Worm (Caenorhabditis elegans) whole organism, L2 larva: ENCODE results near the gene rpc-2.

Source experiments
- C34F6.9 ChIP-seq: fragments of 150-350 bp; optimal IDR thresholded peaks from 2 replicates; lab custom pipeline; 2014; ENCODE audit warnings: missing biosample characterization, missing genetic modification characterization
- F13H6.1 ChIP-seq: sonication (generic microtip); optimal IDR thresholded peaks from 2 replicates; lab custom pipeline; 2016; ENCODE audit warnings: missing genetic modification characterization, missing compliant biosample characterization
- R02D3.7 ChIP-seq: fragments of 150-350 bp; optimal IDR thresholded peaks from 2 replicates; lab custom pipeline; 2014; ENCODE audit warnings: missing biosample characterization, missing genetic modification characterization
- ama-1 ChIP-seq: fragments of 150-350 bp; optimal IDR thresholded peaks from 2 replicates; lab custom pipeline; 2018; ENCODE audit warnings: inconsistent platforms
- blmp-1 ChIP-seq: sonication (generic microtip); optimal IDR thresholded peaks from 2 replicates; lab custom pipeline; 2017; ENCODE audit warnings: missing genetic modification characterization, mild to moderate bottlenecking, missing compliant biosample characterization, antibody characterized with exemption, moderate library complexity; ENCODE audit not compliant: insufficient read depth
- ceh-16 ChIP-seq: fragments of 150-350 bp; optimal IDR thresholded peaks from 2 replicates; lab custom pipeline; 2014; ENCODE audit warnings: missing biosample characterization, missing genetic modification characterization
- ceh-82 ChIP-seq: fragments of 150-350 bp; optimal IDR thresholded peaks from 2 replicates; lab custom pipeline; 2014; ENCODE audit warnings: missing biosample characterization, missing genetic modification characterization
- dmd-4 ChIP-seq: sonication (generic microtip); optimal IDR thresholded peaks from 2 replicates; lab custom pipeline; 2017; ENCODE audit warnings: missing biosample characterization, missing genetic modification characterization
- egl-27 ChIP-seq: sonication (generic microtip); optimal IDR thresholded peaks from 3 replicates; lab custom pipeline; 2017; ENCODE audit warnings: missing biosample characterization, missing genetic modification reagents, missing genetic modification characterization
- elt-1 ChIP-seq: fragments of 150-350 bp; optimal IDR thresholded peaks from 2 replicates; lab custom pipeline; 2014; ENCODE audit warnings: missing biosample characterization, missing genetic modification characterization
- elt-3 ChIP-seq: sonication (generic microtip); optimal IDR thresholded peaks from 2 replicates; lab custom pipeline; 2017; ENCODE audit warnings: missing biosample characterization, missing genetic modification characterization
- fos-1 ChIP-seq: fragments of 150-350 bp; optimal IDR thresholded peaks from 2 replicates; lab custom pipeline; 2014; ENCODE audit warnings: missing biosample characterization, missing genetic modification characterization
- gmeb-1 ChIP-seq: fragments of 150-350 bp; optimal IDR thresholded peaks from 2 replicates; lab custom pipeline; 2014; ENCODE audit warnings: missing biosample characterization, missing genetic modification characterization
- lin-11 ChIP-seq: fragments of 150-350 bp; sonication (generic microtip); optimal IDR thresholded peaks from 2 replicates; lab custom pipeline; 2014; ENCODE audit warnings: missing biosample characterization, missing genetic modification characterization, inconsistent platforms, mixed read lengths
- lin-13 ChIP-seq: fragments of 150-350 bp; optimal IDR thresholded peaks from 2 replicates; lab custom pipeline; 2014; ENCODE audit warnings: missing biosample characterization, missing genetic modification reagents, missing genetic modification characterization
- lin-39 ChIP-seq: fragments of 150-350 bp; optimal IDR thresholded peaks from 2 replicates; lab custom pipeline; 2014; ENCODE audit warnings: missing biosample characterization, missing genetic modification reagents, missing genetic modification characterization
- lsy-2 ChIP-seq, 2 experiments: fragments of 150-350 bp in 1 of 2; sonication (generic microtip) in 1 of 2; optimal IDR thresholded peaks; 2 replicates each; lab custom pipeline; 2014 to 2017; ENCODE audit warnings: missing biosample characterization in 2 of 2, missing genetic modification characterization in 2 of 2
- mab-5 ChIP-seq: fragments of 150-350 bp; optimal IDR thresholded peaks from 2 replicates; lab custom pipeline; 2014; ENCODE audit warnings: missing biosample characterization, missing genetic modification characterization
- mbf-1 ChIP-seq: sonication (generic microtip); optimal IDR thresholded peaks from 2 replicates; lab custom pipeline; 2017; ENCODE audit warnings: missing biosample characterization, missing genetic modification characterization
- nhr-11 ChIP-seq: fragments of 150-350 bp; optimal IDR thresholded peaks from 2 replicates; lab custom pipeline; 2014; ENCODE audit warnings: missing biosample characterization, missing genetic modification characterization
- nhr-129 ChIP-seq: fragments of 150-350 bp; optimal IDR thresholded peaks from 2 replicates; lab custom pipeline; 2014; ENCODE audit warnings: missing biosample characterization, missing genetic modification characterization
- nhr-21 ChIP-seq: fragments of 150-350 bp; optimal IDR thresholded peaks from 2 replicates; lab custom pipeline; 2014; ENCODE audit warnings: missing biosample characterization, missing genetic modification characterization
- nhr-23 ChIP-seq: fragments of 150-350 bp; optimal IDR thresholded peaks from 2 replicates; lab custom pipeline; 2014; ENCODE audit warnings: missing biosample characterization, missing genetic modification reagents, missing genetic modification characterization
- nhr-237 ChIP-seq: fragments of 150-350 bp; optimal IDR thresholded peaks from 2 replicates; lab custom pipeline; 2014; ENCODE audit warnings: missing biosample characterization, missing genetic modification characterization
- nhr-25 ChIP-seq: fragments of 150-350 bp; sonication (generic microtip); optimal IDR thresholded peaks from 3 replicates; lab custom pipeline; 2014; ENCODE audit warnings: missing biosample characterization, missing genetic modification characterization
- nhr-6 ChIP-seq: fragments of 150-350 bp; optimal IDR thresholded peaks from 2 replicates; lab custom pipeline; 2014; ENCODE audit warnings: missing biosample characterization, missing genetic modification characterization
- skn-1 ChIP-seq: sonication (generic microtip); optimal IDR thresholded peaks from 2 replicates; lab custom pipeline; 2017; ENCODE audit warnings: missing biosample characterization, missing genetic modification characterization
- sma-9 ChIP-seq, 2 experiments: fragments of 150-350 bp in 1 of 2; sonication (generic microtip) in 1 of 2; optimal IDR thresholded peaks; 2 replicates each; lab custom pipeline; 2014 to 2016; ENCODE audit warnings: missing genetic modification characterization in 2 of 2, mild to moderate bottlenecking in 1 of 2, missing biosample characterization in 1 of 2, missing compliant biosample characterization in 1 of 2, missing genetic modification reagents in 1 of 2, moderate library complexity in 1 of 2
- snpc-4 ChIP-seq: fragments of 150-350 bp; optimal IDR thresholded peaks from 2 replicates; lab custom pipeline; 2014; ENCODE audit warnings: missing biosample characterization, missing genetic modification characterization
- unc-55 ChIP-seq: fragments of 150-350 bp; sonication (generic microtip); optimal IDR thresholded peaks from 3 replicates; lab custom pipeline; 2014; ENCODE audit warnings: missing biosample characterization, missing genetic modification reagents, missing genetic modification characterization
- unc-62 ChIP-seq: fragments of 150-350 bp; optimal IDR thresholded peaks from 2 replicates; lab custom pipeline; 2014; ENCODE audit warnings: missing biosample characterization, missing genetic modification reagents, missing genetic modification characterization
- ztf-1 ChIP-seq: fragments of 200-800 bp; sonication (Bioruptor generic); conservative IDR thresholded peaks from 2 replicates; pipeline ENCODE4 v1.3.6; 2022; ENCODE audit warnings: missing genetic modification characterization, missing compliant biosample characterization

rpc-2 gene

ce11 chrIII:5572806-5573205 is 15.6 kb downstream of the rpc-2 start:
- TF ChIP-seq lsy-2 (tag; optimal IDR thresholded peaks at IDR 0.05; lab: Kevin White, UChicago): peak in 1 of 2 experiments; percentile 0
- no peak for TF ChIP-seq nhr-23
- peak; percentile 11 for TF ChIP-seq C34F6.9 (tag; lab: Kevin White, UChicago)
- no peak for TF ChIP-seq R02D3.7 (tag; lab: Kevin White, UChicago)
- no peak for TF ChIP-seq elt-1 (tag; lab: Kevin White, UChicago)
- TF ChIP-seq nhr-129 (tag; lab: Kevin White, UChicago): peak; percentile 6
- no peak for TF ChIP-seq lin-13 (GFP tag; lab: Kevin White, UChicago)

ce11 chrIII:5573694-5574093 is 16.5 kb downstream of the rpc-2 start, which contains the start of gene molo-1:
Gene molo-1 (plus strand): TSS chrIII:5573994.
- TF ChIP-seq gmeb-1 (tag; lab: Kevin White, UChicago) (no peak), unc-55 (no peak), lsy-2 (tag; optimal IDR thresholded peaks at IDR 0.05; lab: Kevin White, UChicago) (no peak), nhr-129 (tag; lab: Kevin White, UChicago) (no peak), unc-62 (GFP tag; lab: Kevin White, UChicago) (no peak), ztf-1 (GFP tag; lab: Robert Waterston, UW) (no peak), nhr-23 (no peak), dmd-4 (tag; lab: Kevin White, UChicago) (no peak), lin-39 (tag; lab: Kevin White, UChicago) (no peak), ceh-82 (tag; lab: Kevin White, UChicago) (no peak), ama-1 (no peak), nhr-6 (tag; lab: Kevin White, UChicago) (no peak), lin-11 (tag; lab: Kevin White, UChicago) (no peak), nhr-237 (tag; lab: Kevin White, UChicago) (no peak), mab-5 (tag; lab: Kevin White, UChicago) (no peak)

- TF ChIP-seq ama-1: no peak
- no peak for TF ChIP-seq lin-13 (GFP tag; lab: Kevin White, UChicago)
- peak; percentile 98 for TF ChIP-seq nhr-129 (tag; lab: Kevin White, UChicago)
- TF ChIP-seq fos-1 (tag; lab: Kevin White, UChicago): peak; percentile 8
- no peak for TF ChIP-seq R02D3.7 (tag; lab: Kevin White, UChicago)
- TF ChIP-seq, all 48 proteins: peak for 2
Measured at ce11 chrIII:5581049-5581448, 23.9 kb downstream of the rpc-2 start, which contains the start of gene F56D2.5. Gene F56D2.5 (minus strand): TSS chrIII:5581419.

ce11 chrIII:5582766-5583165 is 25.6 kb downstream of the rpc-2 start, which contains the start of the genes F56D2.8 and uev-2:
Gene F56D2.8 (minus strand): TSS chrIII:5582866.
Gene uev-2 (plus strand): TSS chrIII:5583125.
- TF ChIP-seq nhr-21 (tag; lab: Kevin White, UChicago) (no peak), egl-27 (tag; lab: Kevin White, UChicago) (no peak), lin-13 (GFP tag; lab: Kevin White, UChicago) (no peak), elt-3 (no peak), nhr-23 (no peak), ama-1 (no peak), ceh-16 (tag; lab: Kevin White, UChicago) (no peak), nhr-11 (tag; lab: Kevin White, UChicago) (no peak), gmeb-1 (tag; lab: Kevin White, UChicago) (no peak), snpc-4 (tag; lab: Kevin White, UChicago) (no peak), mbf-1 (tag; lab: Kevin White, UChicago) (no peak)

- no peak for TF ChIP-seq unc-55
Measured at ce11 chrIII:5584647-5585046, 27.5 kb downstream of the rpc-2 start, which contains the start of gene F56D2.3. Gene F56D2.3 (plus strand): TSS chrIII:5584947.

- TF ChIP-seq blmp-1 (no peak), skn-1 (tag; lab: Kevin White, UChicago) (no peak), C34F6.9 (tag; lab: Kevin White, UChicago) (no peak), ztf-1 (GFP tag; lab: Robert Waterston, UW) (no peak), mab-5 (tag; lab: Kevin White, UChicago) (no peak), dmd-4 (tag; lab: Kevin White, UChicago) (no peak), nhr-11 (tag; lab: Kevin White, UChicago) (no peak)
Measured at ce11 chrIII:5585711-5586110, 28.5 kb downstream of the rpc-2 start.

- TF ChIP-seq ama-1: no peak
- peak in 1 of 2 experiments; percentile 35 for TF ChIP-seq lsy-2 (tag; optimal IDR thresholded peaks at IDR 0.05; lab: Kevin White, UChicago)
- TF ChIP-seq sma-9 (GFP tag; optimal IDR thresholded peaks at IDR 0.05; lab: Kevin White, UChicago): no peak
- TF ChIP-seq sma-9 (tag; optimal IDR thresholded peaks at IDR 0.05; lab: Kevin White, UChicago): no peak
- no peak for TF ChIP-seq lin-13 (GFP tag; lab: Kevin White, UChicago)
- no peak for TF ChIP-seq blmp-1
- TF ChIP-seq nhr-25 (tag; lab: Kevin White, UChicago): no peak
- TF ChIP-seq F13H6.1 (tag; lab: Kevin White, UChicago): no peak
- TF ChIP-seq unc-55: peak; percentile 60
- TF ChIP-seq nhr-129 (tag; lab: Kevin White, UChicago): peak; percentile 4
- no peak for TF ChIP-seq R02D3.7 (tag; lab: Kevin White, UChicago)
- no peak for TF ChIP-seq nhr-6 (tag; lab: Kevin White, UChicago)
- TF ChIP-seq snpc-4 (tag; lab: Kevin White, UChicago): no peak
- TF ChIP-seq nhr-21 (tag; lab: Kevin White, UChicago): no peak
- TF ChIP-seq gmeb-1 (tag; lab: Kevin White, UChicago): peak; percentile 74
Measured at ce11 chrIII:5586925-5587324, 29.8 kb downstream of the rpc-2 start, which contains the start of gene F56D2.2. Gene F56D2.2 (plus strand): TSS chrIII:5587263.
